Worm (Caenorhabditis elegans) whole organism, early embryonic: ENCODE data around the gene clec-169.

Source experiments
- F13C5.2 ChIP-seq: sonication (generic microtip); optimal IDR thresholded peaks from 2 replicates; lab custom pipeline; 2017; ENCODE audit warnings: mild to moderate bottlenecking, missing genetic modification characterization, inconsistent platforms, missing compliant biosample characterization
- ama-1 ChIP-seq: fragments of 150-350 bp; optimal IDR thresholded peaks from 2 replicates; lab custom pipeline; 2014
- ceh-13 ChIP-seq: fragments of 200-800 bp; sonication (Bioruptor generic); optimal IDR thresholded peaks from 2 replicates; lab custom pipeline; 2018; ENCODE audit warnings: mild to moderate bottlenecking, missing genetic modification characterization, missing compliant biosample characterization
- flt-1 ChIP-seq: fragments of 200-800 bp; sonication (Bioruptor generic); IDR thresholded peaks from 2 replicates; pipeline ENCODE4 v1.3.6; 2022; ENCODE audit warnings: missing genetic modification characterization, missing compliant biosample characterization
- hmg-4 ChIP-seq: fragments of 200-800 bp; sonication (Bioruptor generic); optimal IDR thresholded peaks from 2 replicates; lab custom pipeline; 2018; ENCODE audit warnings: mild to moderate bottlenecking, missing genetic modification characterization, missing compliant biosample characterization
- hnd-1 ChIP-seq: sonication (generic microtip); optimal IDR thresholded peaks from 2 replicates; lab custom pipeline; 2016; ENCODE audit warnings: missing genetic modification characterization, missing compliant biosample characterization
- pes-1 ChIP-seq: fragments of 200-800 bp; sonication (Bioruptor generic); IDR thresholded peaks from 2 replicates; pipeline ENCODE4 v1.3.6; 2022; ENCODE audit warnings: missing genetic modification reagents, missing genetic modification characterization, missing compliant biosample characterization
- sea-1 ChIP-seq: fragments of 200-800 bp; sonication (Bioruptor generic); conservative IDR thresholded peaks from 2 replicates; pipeline ENCODE4 v1.3.6; 2022; ENCODE audit warnings: missing genetic modification characterization, missing compliant biosample characterization
- tbx-11 ChIP-seq: fragments of 200-800 bp; sonication (Bioruptor generic); IDR thresholded peaks from 2 replicates; pipeline ENCODE4 v1.3.6; 2022; ENCODE audit warnings: missing genetic modification characterization, missing compliant biosample characterization
- tra-4 ChIP-seq: sonication (generic microtip); optimal IDR thresholded peaks from 2 replicates; lab custom pipeline; 2017; ENCODE audit warnings: missing genetic modification characterization, missing compliant biosample characterization

ce11 chrIV:1221167-1221566, 40.0 kb upstream of the clec-169 start, which contains the start of gene W09G12.10:
- TF ChIP-seq ama-1 (lab: Kevin White, UChicago), result no peak
- no peak for TF ChIP-seq sea-1 (GFP tag; lab: Robert Waterston, UW)
- TF ChIP-seq ceh-13, result no peak
- no peak for TF ChIP-seq pes-1 (GFP tag; lab: Robert Waterston, UW)
- no peak for TF ChIP-seq F13C5.2
- no peak for TF ChIP-seq flt-1 (GFP tag; lab: Robert Waterston, UW)
- TF ChIP-seq tbx-11 (GFP tag; lab: Robert Waterston, UW), result no peak
- TF ChIP-seq hnd-1 (tag; lab: Kevin White, UChicago), result no peak
- TF ChIP-seq hmg-4 (GFP tag; lab: Kevin White, UChicago), result no peak
- TF ChIP-seq tra-4 (tag; lab: Kevin White, UChicago), result no peak
